Fruit fly (Drosophila melanogaster): Measurements from ENCODE around the gene Kcmf1.
A peak's percentile ranks its signal among the peaks of the same experiment; 100 is the strongest.

The Kcmf1 gene

dm6 chr3R:9003600-9004223 lies 11.0 kb downstream of the Kcmf1 start, which contains the start of the genes CG31100 and CG11980 (continued):
- TF ChIP-seq CG30403 (GFP tag; optimal IDR thresholded peaks at IDR 0.05), result peak; percentile 11
- no peak for TF ChIP-seq CG13424 (tag; optimal IDR thresholded peaks at IDR 0.05)
- no peak for TF ChIP-seq zen (tag; optimal IDR thresholded peaks at IDR 0.05)
- no peak for TF ChIP-seq CG34376 (GFP tag; optimal IDR thresholded peaks at IDR 0.05)
- TF ChIP-seq usp (GFP tag; optimal IDR thresholded peaks at IDR 0.05), result no peak
- TF ChIP-seq hkb (optimal IDR thresholded peaks at IDR 0.05), result no peak
- TF ChIP-seq hkb (GFP tag; IDR thresholded peaks at IDR 0.05), result no peak
- no peak for TF ChIP-seq ab (GFP tag; optimal IDR thresholded peaks at IDR 0.05)
- peak; percentile 45; the same call in 1 of the 2 replicates for TF ChIP-seq CG2129 (GFP tag; IDR thresholded peaks at IDR 0.05; ENCODE audit: partially characterized antibody)
- TF ChIP-seq Oaz (GFP tag; IDR thresholded peaks at IDR 0.05), result no peak
- no peak for TF ChIP-seq CG6854 (GFP tag; optimal IDR thresholded peaks at IDR 0.05)
- TF ChIP-seq vvl (GFP tag; IDR thresholded peaks at IDR 0.05), result 0 out of 2 replicates have a peak, but pooled peaks have one; percentile 17
- peak; percentile 75 for TF ChIP-seq bigmax (GFP tag; optimal IDR thresholded peaks at IDR 0.05)
- TF ChIP-seq Atf6 (GFP tag; IDR thresholded peaks at IDR 0.05), result no peak
- peak; percentile 77 for TF ChIP-seq amos (GFP tag; IDR thresholded peaks at IDR 0.05; ENCODE audit: partially characterized antibody)
- TF ChIP-seq D (optimal IDR thresholded peaks at IDR 0.05), result no peak
- no peak for TF ChIP-seq D (GFP tag; optimal IDR thresholded peaks at IDR 0.05)
- TF ChIP-seq CG18011 (GFP tag; optimal IDR thresholded peaks at IDR 0.05), result no peak
- TF ChIP-seq CG10431 (GFP tag; optimal IDR thresholded peaks at IDR 0.05), result no peak
- no peak for TF ChIP-seq gsb-n (tag; optimal IDR thresholded peaks at IDR 0.05)
- TF ChIP-seq Dref (GFP tag; IDR thresholded peaks at IDR 0.05), result peak; percentile 84
- no peak for TF ChIP-seq Dbx (GFP tag; IDR thresholded peaks at IDR 0.05)
- TF ChIP-seq org-1 (GFP tag; optimal IDR thresholded peaks at IDR 0.05), result no peak
- TF ChIP-seq sug (tag; optimal IDR thresholded peaks at IDR 0.05), result no peak
- peak; percentile 35 for TF ChIP-seq gfzf (GFP tag; optimal IDR thresholded peaks at IDR 0.05)
- TF ChIP-seq gem (tag; optimal IDR thresholded peaks at IDR 0.05), result no peak
- peak; percentile 72 for TF ChIP-seq sens (GFP tag)
- TF ChIP-seq CG7357 (GFP tag; IDR thresholded peaks at IDR 0.05), result no peak
- peak; percentile 57; the same call in 1 of the 3 replicates for TF ChIP-seq CG7963 (GFP tag; IDR thresholded peaks at IDR 0.05; ENCODE audit: partially characterized antibody)
- peak; percentile 61 for TF ChIP-seq CG12659 (GFP tag; optimal IDR thresholded peaks at IDR 0.05)
- TF ChIP-seq nmo (GFP tag; optimal IDR thresholded peaks at IDR 0.05), result peak; percentile 38

dm6 chr3R:9002542-9002941 lies 12.2 kb downstream of the Kcmf1 start:
- TF ChIP-seq sd (tag; optimal IDR thresholded peaks at IDR 0.05), result peak; percentile 34
- peak; percentile 75 for TF ChIP-seq D19B (GFP tag; optimal IDR thresholded peaks at IDR 0.05)
- peak; percentile 21; the same call in 1 of the 3 replicates for TF ChIP-seq row (GFP tag; IDR thresholded peaks at IDR 0.05)
- peak; percentile 73 for TF ChIP-seq Med (GFP tag)
- TF ChIP-seq CG3726 (GFP tag; IDR thresholded peaks at IDR 0.05), result 0 out of 3 replicates have a peak, but pooled peaks have one; percentile 6
- peak; percentile 4 for TF ChIP-seq Hmr (GFP tag; optimal IDR thresholded peaks at IDR 0.05)
- peak; percentile 19 for TF ChIP-seq CG2120 (GFP tag; optimal IDR thresholded peaks at IDR 0.05)
- no peak for TF ChIP-seq CG11456 (GFP tag; IDR thresholded peaks at IDR 0.05)
- TF ChIP-seq CG6689 (GFP tag; IDR thresholded peaks at IDR 0.05), result no peak
- TF ChIP-seq Fer3 (tag; optimal IDR thresholded peaks at IDR 0.05), result peak; percentile 10
